Fruit fly (Drosophila melanogaster) whole organism, embryonic: ENCODE data around the gene P5CDh2.

Experiments
- B-H2 ChIP-seq: fragments of 200-800 bp; sonication (Bioruptor generic); optimal IDR thresholded peaks from 2 replicates; lab custom pipeline; 2018; ENCODE audit warnings: missing biosample characterization, mild to moderate bottlenecking, missing genetic modification characterization
- CG10267 ChIP-seq: fragments of 200-800 bp; sonication (Bioruptor generic); optimal IDR thresholded peaks from 2 replicates; lab custom pipeline; 2018; ENCODE audit warnings: missing biosample characterization, mild to moderate bottlenecking, missing genetic modification characterization, moderate library complexity
- CG10321 ChIP-seq: fragments of 200-800 bp; sonication (Bioruptor generic); IDR thresholded peaks from 2 replicates; pipeline ENCODE4 v1.3.6; 2022; ENCODE audit warnings: missing biosample characterization, missing genetic modification characterization
- CG11695 ChIP-seq: fragments of 200-800 bp; sonication (Bioruptor generic); IDR thresholded peaks from 3 replicates; pipeline ENCODE4 v1.3.6; 2022; ENCODE audit warnings: missing biosample characterization, missing genetic modification characterization
- CG12219 ChIP-seq: fragments of 200-800 bp; sonication (Bioruptor generic); optimal IDR thresholded peaks from 3 replicates; lab custom pipeline; 2018; ENCODE audit warnings: missing biosample characterization, mild to moderate bottlenecking, missing genetic modification characterization
- CG14050 ChIP-seq: fragments of 200-800 bp; sonication (Bioruptor generic); IDR thresholded peaks from 3 replicates; pipeline ENCODE4 v1.3.6; 2022; ENCODE audit warnings: missing biosample characterization, missing genetic modification characterization
- CG1603 ChIP-seq: fragments of 200-800 bp; sonication (Bioruptor generic); optimal IDR thresholded peaks from 2 replicates; lab custom pipeline; 2019; ENCODE audit warnings: missing biosample characterization, mild to moderate bottlenecking, missing genetic modification characterization, moderate library complexity
- CG1832 ChIP-seq: fragments of 200-800 bp; sonication (Bioruptor generic); optimal IDR thresholded peaks from 2 replicates; lab custom pipeline; 2017; ENCODE audit warnings: missing biosample characterization, mild to moderate bottlenecking, missing genetic modification characterization, inconsistent platforms
- CG2678 ChIP-seq: fragments of 200-800 bp; sonication (Bioruptor generic); optimal IDR thresholded peaks from 3 replicates; lab custom pipeline; 2019; ENCODE audit warnings: missing biosample characterization, mild to moderate bottlenecking, missing genetic modification characterization, moderate library complexity
- CG30020 ChIP-seq: fragments of 200-800 bp; optimal IDR thresholded peaks from 2 replicates; lab custom pipeline; 2019; ENCODE audit warnings: missing biosample characterization, mild to moderate bottlenecking, missing genetic modification characterization, moderate library complexity
- CG30403 ChIP-seq: fragments of 200-800 bp; sonication (Bioruptor generic); optimal IDR thresholded peaks from 3 replicates; lab custom pipeline; 2016; ENCODE audit warnings: missing biosample characterization, missing genetic modification characterization
- CG3065 ChIP-seq: fragments of 200-800 bp; sonication (Bioruptor generic); optimal IDR thresholded peaks from 2 replicates; lab custom pipeline; 2016; ENCODE audit warnings: missing biosample characterization, missing genetic modification characterization
- CG31388 ChIP-seq: fragments of 200-800 bp; sonication (Bioruptor generic); optimal IDR thresholded peaks from 2 replicates; lab custom pipeline; 2016; ENCODE audit warnings: missing biosample characterization, missing genetic modification characterization
- CG3407 ChIP-seq: fragments of 200-800 bp; sonication (Bioruptor generic); optimal IDR thresholded peaks from 2 replicates; lab custom pipeline; 2018; ENCODE audit warnings: missing biosample characterization, mild to moderate bottlenecking, missing genetic modification characterization
- CG6272 ChIP-seq: fragments of 200-800 bp; sonication (Bioruptor generic); IDR thresholded peaks from 2 replicates; pipeline ENCODE4 v1.3.6; 2022; ENCODE audit warnings: missing biosample characterization, missing genetic modification characterization
- CG6654 ChIP-seq: fragments of 200-800 bp; sonication (Bioruptor generic); optimal IDR thresholded peaks from 2 replicates; lab custom pipeline; 2017; ENCODE audit warnings: missing biosample characterization, mild to moderate bottlenecking, missing genetic modification characterization
- CrebB ChIP-seq: fragments of 200-800 bp; sonication (Bioruptor generic); optimal IDR thresholded peaks from 3 replicates; lab custom pipeline; 2018; ENCODE audit warnings: missing biosample characterization, mild to moderate bottlenecking, missing genetic modification characterization
- Dad ChIP-seq: fragments of 200-800 bp; sonication (Bioruptor generic); optimal IDR thresholded peaks from 3 replicates; lab custom pipeline; 2016; ENCODE audit warnings: missing biosample characterization, missing genetic modification characterization
- Dip2 ChIP-seq: fragments of 200-800 bp; sonication (Bioruptor generic); IDR thresholded peaks from 2 replicates; pipeline ENCODE4 v1.3.6; 2022; ENCODE audit warnings: missing biosample characterization, missing genetic modification characterization
- Dip3 ChIP-seq: fragments of 200-800 bp; sonication (Bioruptor generic); optimal IDR thresholded peaks from 3 replicates; lab custom pipeline; 2016; ENCODE audit warnings: missing biosample characterization, missing genetic modification characterization
- H2.0 ChIP-seq: fragments of 200-800 bp; sonication (Bioruptor generic); IDR thresholded peaks from 2 replicates; pipeline ENCODE4 v1.3.6; 2022; ENCODE audit warnings: missing biosample characterization, missing genetic modification characterization
- HLH4C ChIP-seq: fragments of 200-800 bp; sonication (Bioruptor generic); IDR thresholded peaks from 3 replicates; pipeline ENCODE4 v1.3.6; 2022; ENCODE audit warnings: missing biosample characterization, missing genetic modification characterization; ENCODE audit not compliant: partially characterized antibody
- NK7.1 ChIP-seq: fragments of 200-800 bp; sonication (Bioruptor generic); optimal IDR thresholded peaks from 3 replicates; lab custom pipeline; 2016; ENCODE audit warnings: missing biosample characterization, missing genetic modification characterization
- Rfx ChIP-seq: fragments of 200-800 bp; sonication (Bioruptor generic); IDR thresholded peaks from 2 replicates; pipeline ENCODE4 v1.3.6; 2022; ENCODE audit warnings: missing biosample characterization, missing genetic modification characterization
- Sry-δ ChIP-seq: fragments of 200-800 bp; sonication (Bioruptor generic); optimal IDR thresholded peaks from 2 replicates; lab custom pipeline; 2016; ENCODE audit warnings: missing biosample characterization, missing genetic modification characterization
- TFAM ChIP-seq: fragments of 200-800 bp; sonication (Bioruptor generic); optimal IDR thresholded peaks from 2 replicates; lab custom pipeline; 2017; ENCODE audit warnings: missing biosample characterization, missing genetic modification characterization, inconsistent platforms
- Vsx1 ChIP-seq: fragments of 200-800 bp; sonication (Bioruptor generic); optimal IDR thresholded peaks from 2 replicates; lab custom pipeline; 2017; ENCODE audit warnings: missing biosample characterization, mild to moderate bottlenecking, missing genetic modification characterization, missing genetic modification reagents
- Xbp1 ChIP-seq: fragments of 200-800 bp; sonication (Bioruptor generic); optimal IDR thresholded peaks from 3 replicates; lab custom pipeline; 2016; ENCODE audit warnings: missing biosample characterization, mild to moderate bottlenecking, missing genetic modification characterization
- ap ChIP-seq: fragments of 200-800 bp; sonication (Bioruptor generic); IDR thresholded peaks from 2 replicates; pipeline ENCODE4 v1.3.6; 2022; ENCODE audit warnings: missing biosample characterization, missing genetic modification characterization
- ase ChIP-seq: fragments of 200-800 bp; sonication (Bioruptor generic); IDR thresholded peaks from 3 replicates; pipeline ENCODE4 v1.3.6; 2022; ENCODE audit warnings: missing biosample characterization, missing genetic modification characterization
- caup ChIP-seq: fragments of 200-800 bp; sonication (Bioruptor generic); optimal IDR thresholded peaks from 3 replicates; lab custom pipeline; 2017; ENCODE audit warnings: missing biosample characterization, mild to moderate bottlenecking, missing genetic modification characterization, moderate library complexity; ENCODE audit not compliant: severe bottlenecking
- chm ChIP-seq: fragments of 200-800 bp; sonication (Bioruptor generic); IDR thresholded peaks from 2 replicates; pipeline ENCODE4 v1.3.6; 2022; ENCODE audit warnings: missing biosample characterization, missing genetic modification characterization
- croc ChIP-seq: fragments of 200-800 bp; sonication (Bioruptor generic); conservative IDR thresholded peaks from 3 replicates; pipeline ENCODE4 v1.3.6; 2022; ENCODE audit warnings: missing biosample characterization, missing genetic modification characterization
- fd64A ChIP-seq: fragments of 200-800 bp; sonication (Bioruptor generic); optimal IDR thresholded peaks from 3 replicates; lab custom pipeline; 2018; ENCODE audit warnings: missing biosample characterization, mild to moderate bottlenecking, missing genetic modification characterization
- fu2 ChIP-seq: fragments of 200-800 bp; sonication (Bioruptor generic); optimal IDR thresholded peaks from 2 replicates; lab custom pipeline; 2016; ENCODE audit warnings: missing biosample characterization, missing genetic modification characterization
- gro ChIP-seq: fragments of 200-800 bp; sonication (Bioruptor generic); optimal IDR thresholded peaks from 2 replicates; lab custom pipeline; 2016; ENCODE audit warnings: missing biosample characterization, missing genetic modification characterization
- h ChIP-seq: fragments of >200 bp; optimal IDR thresholded peaks from 2 replicates; lab custom pipeline; 2017
- hbn ChIP-seq: fragments of 200-800 bp; sonication (Bioruptor generic); IDR thresholded peaks from 2 replicates; pipeline ENCODE4 v1.3.6; 2022; ENCODE audit warnings: missing biosample characterization, missing genetic modification characterization; ENCODE audit not compliant: partially characterized antibody
- insv ChIP-seq, 2 experiments: fragments of 200-800 bp; sonication (Bioruptor generic); optimal IDR thresholded peaks; 3 replicates each; lab custom pipeline; 2016 to 2018; ENCODE audit warnings: missing biosample characterization in 2 of 2, missing genetic modification characterization in 2 of 2
- kah ChIP-seq: fragments of 200-800 bp; sonication (Bioruptor generic); optimal IDR thresholded peaks from 2 replicates; lab custom pipeline; 2018; ENCODE audit warnings: missing biosample characterization, mild to moderate bottlenecking, missing genetic modification characterization
- lilli ChIP-seq: fragments of 200-800 bp; sonication (Bioruptor generic); optimal IDR thresholded peaks from 3 replicates; lab custom pipeline; 2016; ENCODE audit warnings: missing biosample characterization, missing genetic modification characterization
- ro ChIP-seq: fragments of 200-800 bp; sonication (Bioruptor generic); IDR thresholded peaks from 2 replicates; pipeline ENCODE4 v1.3.6; 2022; ENCODE audit warnings: missing biosample characterization, missing genetic modification characterization
- sc ChIP-seq, 3 experiments: fragments of >200 bp in 2 of 3; fragments of 200-800 bp in 1 of 3; sonication (Bioruptor generic) in 1 of 3; optimal IDR thresholded peaks; 2 replicates in 2 of 3; 3 replicates in 1 of 3; lab custom pipeline; 2017; ENCODE audit warnings: mild to moderate bottlenecking in 1 of 3, missing biosample characterization in 1 of 3, missing genetic modification characterization in 1 of 3, missing genetic modification reagents in 1 of 3
- schlank ChIP-seq: fragments of 200-800 bp; sonication (Bioruptor generic); optimal IDR thresholded peaks from 2 replicates; lab custom pipeline; 2018; ENCODE audit warnings: missing biosample characterization, mild to moderate bottlenecking, missing genetic modification characterization
- sens-2 ChIP-seq: fragments of 200-800 bp; sonication (Bioruptor generic); IDR thresholded peaks from 2 replicates; pipeline ENCODE4 v1.3.6; 2022; ENCODE audit warnings: missing biosample characterization, missing genetic modification characterization
- sisA ChIP-seq: fragments of 200-800 bp; sonication (Bioruptor generic); IDR thresholded peaks from 2 replicates; pipeline ENCODE4 v1.3.6; 2022; ENCODE audit warnings: missing biosample characterization, missing genetic modification characterization
- toy ChIP-seq: fragments of 200-800 bp; sonication (Bioruptor generic); IDR thresholded peaks from 2 replicates; pipeline ENCODE4 v1.3.6; 2022; ENCODE audit warnings: missing biosample characterization, missing genetic modification characterization
- wek ChIP-seq: fragments of 200-800 bp; sonication (Bioruptor generic); optimal IDR thresholded peaks from 3 replicates; lab custom pipeline; 2018; ENCODE audit warnings: missing biosample characterization, mild to moderate bottlenecking, missing genetic modification characterization, moderate library complexity
- yki ChIP-seq: fragments of >200 bp; optimal IDR thresholded peaks from 3 replicates; lab custom pipeline; 2018
- zen2 ChIP-seq: fragments of 200-800 bp; sonication (Bioruptor generic); IDR thresholded peaks from 3 replicates; pipeline ENCODE4 v1.3.6; 2022; ENCODE audit warnings: missing biosample characterization, missing genetic modification characterization; ENCODE audit not compliant: partially characterized antibody

The P5CDh2 gene

DNA sequence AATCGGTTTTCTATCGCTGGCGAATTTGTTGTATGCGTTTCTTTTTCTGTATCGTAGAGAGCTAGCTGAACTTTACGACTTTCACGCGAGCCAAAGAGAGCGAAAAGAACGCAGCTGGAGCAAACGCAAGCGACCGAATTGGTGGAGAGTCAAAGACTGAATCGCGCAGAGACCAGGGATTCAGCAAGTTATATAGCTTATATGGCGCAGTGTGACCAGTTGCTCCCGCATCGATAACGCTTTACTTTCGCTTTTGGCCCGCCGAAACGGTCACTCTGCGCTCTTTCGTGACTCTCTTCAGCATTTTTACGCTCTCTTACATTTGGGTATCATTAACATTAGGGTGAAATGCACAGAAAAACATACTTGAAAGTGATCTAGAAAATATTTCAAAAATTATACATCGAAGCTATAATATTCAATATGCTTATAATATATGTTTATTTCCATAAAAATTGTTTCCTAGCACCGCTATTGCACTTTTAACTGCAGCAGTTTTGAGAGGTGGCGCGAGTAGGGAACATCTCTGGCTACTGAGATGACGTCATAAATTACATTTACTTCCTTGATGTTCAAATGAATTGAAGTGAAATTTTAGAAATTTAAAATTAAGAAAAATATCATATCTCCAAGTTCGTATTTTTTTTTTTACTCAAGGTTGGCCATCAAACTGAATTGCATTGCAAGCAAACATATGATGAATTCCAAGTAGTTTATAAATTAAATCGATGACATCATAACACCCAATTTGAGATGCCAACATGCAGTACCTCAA lies 21.5 kb upstream of the P5CDh2 start, which contains the start of gene glec (continued):
- TF ChIP-seq lilli (peak; percentile 31), sisA (GFP tag; lab: Robert Waterston, UW) (no peak), CG3065 (GFP tag; lab: Kevin White, UChicago) (no peak), zen2 (GFP tag; lab: Robert Waterston, UW) (peak; percentile 42; the same call in 1 of the 3 replicates), chm (peak; percentile 96), Vsx1 (no peak), Sry-δ (GFP tag; lab: Kevin White, UChicago) (peak; percentile 3), schlank (tag; lab: Kevin White, UChicago) (peak; percentile 18), Dad (peak; percentile 14), toy (GFP tag; lab: Robert Waterston, UW) (no peak), Dip3 (no peak), NK7.1 (GFP tag; lab: Kevin White, UChicago) (no peak), CG2678 (no peak), CG14050 (GFP tag; lab: Robert Waterston, UW) (no peak; the same call in 2 of the 3 replicates), croc (GFP tag; lab: Robert Waterston, UW) (no peak), gro (GFP tag; lab: Kevin White, UChicago) (peak; percentile 55), CG11695 (GFP tag; lab: Robert Waterston, UW) (peak; percentile 50; the same call in 2 of the 3 replicates), sens-2 (GFP tag; lab: Robert Waterston, UW) (no peak), kah (GFP tag; lab: Kevin White, UChicago) (no peak), CG12219 (peak; percentile 33), insv (GFP tag; optimal IDR thresholded peaks at IDR 0.05; lab: Kevin White, UChicago) (peak in 1 of 2 experiments; percentile 41), CG3407 (peak; percentile 12), HLH4C (GFP tag; lab: Robert Waterston, UW) (peak; percentile 51), CrebB (peak; percentile 46), H2.0 (GFP tag; lab: Robert Waterston, UW) (no peak), ro (GFP tag; lab: Robert Waterston, UW) (no peak), hbn (no peak), CG6654 (GFP tag; lab: Kevin White, UChicago) (no peak), B-H2 (peak; percentile 8), sc (optimal IDR thresholded peaks at IDR 0.05; lab: Kevin White, UChicago) (no peak), sc (GFP tag; optimal IDR thresholded peaks at IDR 0.05; lab: Kevin White, UChicago) (no peak), TFAM (GFP tag; lab: Kevin White, UChicago) (no peak), CG30020 (tag; lab: Kevin White, UChicago) (no peak), h (lab: Kevin White, UChicago) (no peak), ase (no peak), fu2 (GFP tag; lab: Kevin White, UChicago) (no peak), CG1603 (peak; percentile 57), CG31388 (GFP tag; lab: Kevin White, UChicago) (no peak), Xbp1 (GFP tag; lab: Kevin White, UChicago) (peak; percentile 31), CG30403 (peak; percentile 41), caup (peak; percentile 69), wek (GFP tag; lab: Kevin White, UChicago) (peak; percentile 21), ap (GFP tag; lab: Robert Waterston, UW) (0 out of 2 replicates have a peak, but pooled peaks have one; percentile 24), yki (lab: Kevin White, UChicago) (no peak), Dip2 (GFP tag; lab: Robert Waterston, UW) (no peak), CG6272 (GFP tag; lab: Robert Waterston, UW) (0 out of 2 replicates have a peak, but pooled peaks have one; percentile 11), fd64A (GFP tag; lab: Kevin White, UChicago) (peak; percentile 51), CG1832 (no peak), CG10321 (GFP tag; lab: Robert Waterston, UW) (no peak), CG10267 (no peak), Rfx (GFP tag; lab: Robert Waterston, UW) (peak; percentile 34; the same call in 1 of the 2 replicates)
